Worm (Caenorhabditis elegans) whole organism, early embryonic: ENCODE measurements around the gene F48G7.4.

ENCODE experiments used
- B0310.2 ChIP-seq: sonication (generic microtip); optimal IDR thresholded peaks from 2 replicates; lab custom pipeline; 2016; ENCODE audit warnings: mild to moderate bottlenecking, missing genetic modification characterization, missing compliant biosample characterization
- F13C5.2 ChIP-seq: sonication (generic microtip); optimal IDR thresholded peaks from 2 replicates; lab custom pipeline; 2017; ENCODE audit warnings: mild to moderate bottlenecking, missing genetic modification characterization, inconsistent platforms, missing compliant biosample characterization
- aly-1 ChIP-seq: sonication (generic microtip); optimal IDR thresholded peaks from 2 replicates; lab custom pipeline; 2016; ENCODE audit warnings: missing genetic modification characterization, missing compliant biosample characterization
- ama-1 ChIP-seq: fragments of 150-350 bp; optimal IDR thresholded peaks from 2 replicates; lab custom pipeline; 2014
- ceh-13 ChIP-seq: fragments of 200-800 bp; sonication (Bioruptor generic); optimal IDR thresholded peaks from 2 replicates; lab custom pipeline; 2018; ENCODE audit warnings: mild to moderate bottlenecking, missing genetic modification characterization, missing compliant biosample characterization
- ceh-36 ChIP-seq: sonication (generic microtip); optimal IDR thresholded peaks from 2 replicates; lab custom pipeline; 2016; ENCODE audit warnings: missing genetic modification characterization, inconsistent platforms, missing compliant biosample characterization
- ets-7 ChIP-seq: sonication (generic microtip); optimal IDR thresholded peaks from 2 replicates; lab custom pipeline; 2016; ENCODE audit warnings: missing genotype, missing genetic modification characterization, missing compliant biosample characterization
- flt-1 ChIP-seq: fragments of 200-800 bp; sonication (Bioruptor generic); IDR thresholded peaks from 2 replicates; pipeline ENCODE4 v1.3.6; 2022; ENCODE audit warnings: missing genetic modification characterization, missing compliant biosample characterization
- hmbx-1 ChIP-seq: sonication (generic microtip); optimal IDR thresholded peaks from 2 replicates; lab custom pipeline; 2016; ENCODE audit warnings: mild to moderate bottlenecking, missing genetic modification characterization, missing compliant biosample characterization
- hmg-4 ChIP-seq: fragments of 200-800 bp; sonication (Bioruptor generic); optimal IDR thresholded peaks from 2 replicates; lab custom pipeline; 2018; ENCODE audit warnings: mild to moderate bottlenecking, missing genetic modification characterization, missing compliant biosample characterization
- hnd-1 ChIP-seq: sonication (generic microtip); optimal IDR thresholded peaks from 2 replicates; lab custom pipeline; 2016; ENCODE audit warnings: missing genetic modification characterization, missing compliant biosample characterization
- pes-1 ChIP-seq: fragments of 200-800 bp; sonication (Bioruptor generic); IDR thresholded peaks from 2 replicates; pipeline ENCODE4 v1.3.6; 2022; ENCODE audit warnings: missing genetic modification reagents, missing genetic modification characterization, missing compliant biosample characterization
- scrt-1 ChIP-seq: fragments of 200-800 bp; sonication (Bioruptor generic); IDR thresholded peaks from 2 replicates; pipeline ENCODE4 v1.3.6; 2022; ENCODE audit warnings: missing genetic modification characterization, missing compliant biosample characterization
- sea-1 ChIP-seq: fragments of 200-800 bp; sonication (Bioruptor generic); conservative IDR thresholded peaks from 2 replicates; pipeline ENCODE4 v1.3.6; 2022; ENCODE audit warnings: missing genetic modification characterization, missing compliant biosample characterization
- tbx-11 ChIP-seq: fragments of 200-800 bp; sonication (Bioruptor generic); IDR thresholded peaks from 2 replicates; pipeline ENCODE4 v1.3.6; 2022; ENCODE audit warnings: missing genetic modification characterization, missing compliant biosample characterization
- tbx-37 ChIP-seq: fragments of 200-800 bp; sonication (Bioruptor generic); conservative IDR thresholded peaks from 2 replicates; pipeline ENCODE4 v1.3.6; 2022; ENCODE audit warnings: missing genetic modification reagents, missing genetic modification characterization, missing compliant biosample characterization
- tra-4 ChIP-seq: sonication (generic microtip); optimal IDR thresholded peaks from 2 replicates; lab custom pipeline; 2017; ENCODE audit warnings: missing genetic modification characterization, missing compliant biosample characterization

Gene F48G7.4

DNA sequence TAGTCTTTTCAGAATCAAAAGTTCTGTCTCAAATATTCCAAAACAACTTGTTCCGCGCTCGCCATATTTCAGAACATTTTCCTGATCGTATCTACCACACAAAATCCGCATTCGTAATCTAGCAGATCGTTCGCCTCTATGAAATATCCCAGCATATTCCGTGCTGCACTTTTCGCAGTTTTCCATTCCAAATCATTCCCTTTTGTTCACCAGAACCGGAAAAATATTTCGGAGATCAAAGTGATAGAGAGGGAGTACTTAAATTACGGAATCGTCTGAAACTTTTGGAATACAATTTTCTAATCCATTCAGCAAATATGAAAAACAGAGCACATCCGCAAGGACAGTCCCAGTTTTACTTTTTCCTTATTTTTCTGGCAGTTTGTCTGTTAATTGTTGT, 31.4 kb upstream of the F48G7.4 start, which contains the start of gene K06H6.1:
TSS of gene K06H6.1 (plus strand) at position 301 of the 400 bp plus-strand sequence.
- no peak for TF ChIP-seq tbx-37 (GFP tag; lab: Robert Waterston, UW)
- no peak for TF ChIP-seq hmbx-1 (tag; lab: Kevin White, UChicago)
- no peak for TF ChIP-seq tra-4 (tag; lab: Kevin White, UChicago)
- no peak for TF ChIP-seq ets-7
- no peak for TF ChIP-seq ama-1 (lab: Kevin White, UChicago)
- no peak for TF ChIP-seq B0310.2
- no peak for TF ChIP-seq scrt-1 (GFP tag; lab: Robert Waterston, UW)
- TF ChIP-seq ceh-36 (tag; lab: Kevin White, UChicago): no peak

DNA sequence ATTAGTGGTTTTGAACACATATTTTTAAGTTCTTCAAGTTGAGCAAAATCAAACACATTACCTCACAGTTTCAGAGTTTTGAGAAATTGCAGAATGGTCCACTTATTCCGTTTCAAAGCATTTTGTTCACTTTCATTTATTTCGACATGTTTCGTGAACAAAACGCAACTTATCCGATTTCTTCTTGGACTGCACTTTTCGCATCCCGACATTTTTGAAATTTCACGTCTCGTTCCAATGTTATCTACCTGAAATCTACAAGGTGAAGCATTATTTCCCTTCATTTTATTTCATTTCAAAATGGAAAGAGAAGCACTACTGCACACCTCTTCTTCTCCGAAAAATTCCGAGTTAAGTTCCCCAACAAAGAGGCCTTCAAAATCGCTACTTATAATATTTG, 29.1 kb upstream of the F48G7.4 start, which contains the start of gene ZK488.6:
TSS of gene ZK488.6 (plus strand) at position 301 of the 400 bp plus-strand sequence.
- TF ChIP-seq ceh-13 (no peak), scrt-1 (GFP tag; lab: Robert Waterston, UW) (no peak), pes-1 (GFP tag; lab: Robert Waterston, UW) (no peak), aly-1 (tag; lab: Kevin White, UChicago) (no peak), tbx-11 (GFP tag; lab: Robert Waterston, UW) (no peak)

DNA sequence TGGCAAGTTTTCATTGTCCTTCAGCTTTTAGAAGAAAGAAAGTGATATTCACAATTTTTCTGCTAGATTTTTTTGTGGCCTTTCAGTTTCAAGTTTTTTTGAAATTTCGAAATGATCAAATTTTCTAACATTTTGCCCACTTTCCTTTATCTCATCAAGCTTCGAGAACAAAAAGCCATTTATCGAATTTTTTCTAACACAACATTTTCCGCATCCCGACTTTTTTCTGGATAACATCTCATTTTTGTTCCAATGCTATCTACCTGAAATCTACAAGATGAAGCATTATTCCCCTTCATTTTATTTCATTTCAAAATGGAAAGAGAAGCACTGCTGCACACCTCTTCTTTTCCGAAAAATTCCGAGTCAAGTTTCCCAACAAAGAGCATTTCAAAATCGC, 26.3 kb upstream of the F48G7.4 start, which contains the start of gene ZK488.5:
TSS of gene ZK488.5 (plus strand) at position 301 of the 400 bp plus-strand sequence.
- TF ChIP-seq hnd-1 (tag; lab: Kevin White, UChicago) (no peak), tbx-37 (GFP tag; lab: Robert Waterston, UW) (no peak), flt-1 (no peak), hmbx-1 (tag; lab: Kevin White, UChicago) (no peak), tra-4 (tag; lab: Kevin White, UChicago) (no peak), aly-1 (tag; lab: Kevin White, UChicago) (no peak), hmg-4 (GFP tag; lab: Kevin White, UChicago) (no peak), ceh-36 (tag; lab: Kevin White, UChicago) (no peak), ets-7 (no peak), pes-1 (GFP tag; lab: Robert Waterston, UW) (no peak), scrt-1 (GFP tag; lab: Robert Waterston, UW) (no peak), ceh-13 (no peak), F13C5.2 (no peak), tbx-11 (GFP tag; lab: Robert Waterston, UW) (no peak), sea-1 (GFP tag; lab: Robert Waterston, UW) (no peak), B0310.2 (no peak), ama-1 (lab: Kevin White, UChicago) (no peak)

DNA sequence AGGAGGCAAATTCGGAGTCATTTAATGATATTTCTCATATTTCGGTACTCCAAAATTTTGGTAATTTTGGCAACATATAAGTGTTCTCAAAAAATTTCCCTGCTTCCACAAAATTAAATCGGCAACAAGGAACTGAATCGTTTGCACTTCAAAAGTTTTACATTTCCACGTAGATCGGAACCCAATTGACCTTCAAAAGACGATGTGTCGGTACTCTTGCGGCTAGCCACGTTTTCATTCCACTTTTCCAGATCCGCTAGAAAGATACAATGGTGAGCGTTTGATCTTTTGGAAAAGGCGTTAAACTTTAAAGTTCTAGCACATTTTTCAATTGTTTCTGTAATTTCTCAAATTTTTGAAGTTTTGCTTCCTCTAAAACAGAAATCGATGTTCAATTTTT, 22.3 kb upstream of the F48G7.4 start:
- TF ChIP-seq tra-4 (tag; lab: Kevin White, UChicago) (no peak), ama-1 (lab: Kevin White, UChicago) (no peak), pes-1 (GFP tag; lab: Robert Waterston, UW) (no peak), flt-1 (no peak), ets-7 (no peak), B0310.2 (no peak), aly-1 (tag; lab: Kevin White, UChicago) (no peak), scrt-1 (GFP tag; lab: Robert Waterston, UW) (no peak), F13C5.2 (no peak), ceh-13 (no peak), hmbx-1 (tag; lab: Kevin White, UChicago) (no peak)

DNA sequence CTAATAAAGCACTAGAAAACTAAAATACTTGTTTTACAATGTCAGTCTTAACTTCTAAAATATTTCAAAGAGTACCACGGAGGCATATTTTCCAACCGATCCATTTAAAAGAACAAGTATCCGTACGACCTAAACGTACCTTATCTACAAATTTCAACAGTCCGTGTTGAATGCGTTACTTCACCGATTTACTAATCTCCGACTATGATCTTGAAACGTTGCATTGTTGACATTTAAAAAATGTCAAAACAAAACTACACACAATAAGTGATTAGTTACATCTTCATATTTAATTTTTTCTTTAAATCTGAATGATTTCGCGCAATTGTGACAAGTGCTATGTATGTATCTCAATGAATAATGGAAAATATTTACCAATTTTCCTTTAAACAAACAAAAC, 21.4 kb upstream of the F48G7.4 start:
- TF ChIP-seq ceh-36 (tag; lab: Kevin White, UChicago) (no peak), hnd-1 (tag; lab: Kevin White, UChicago) (no peak), ets-7 (no peak), scrt-1 (GFP tag; lab: Robert Waterston, UW) (no peak), hmbx-1 (tag; lab: Kevin White, UChicago) (no peak), aly-1 (tag; lab: Kevin White, UChicago) (no peak), ceh-13 (no peak), F13C5.2 (no peak), tbx-11 (GFP tag; lab: Robert Waterston, UW) (no peak), tbx-37 (GFP tag; lab: Robert Waterston, UW) (no peak), hmg-4 (GFP tag; lab: Kevin White, UChicago) (no peak), sea-1 (GFP tag; lab: Robert Waterston, UW) (no peak), pes-1 (GFP tag; lab: Robert Waterston, UW) (no peak), ama-1 (lab: Kevin White, UChicago) (no peak), B0310.2 (no peak), flt-1 (no peak), tra-4 (tag; lab: Kevin White, UChicago) (no peak)

DNA sequence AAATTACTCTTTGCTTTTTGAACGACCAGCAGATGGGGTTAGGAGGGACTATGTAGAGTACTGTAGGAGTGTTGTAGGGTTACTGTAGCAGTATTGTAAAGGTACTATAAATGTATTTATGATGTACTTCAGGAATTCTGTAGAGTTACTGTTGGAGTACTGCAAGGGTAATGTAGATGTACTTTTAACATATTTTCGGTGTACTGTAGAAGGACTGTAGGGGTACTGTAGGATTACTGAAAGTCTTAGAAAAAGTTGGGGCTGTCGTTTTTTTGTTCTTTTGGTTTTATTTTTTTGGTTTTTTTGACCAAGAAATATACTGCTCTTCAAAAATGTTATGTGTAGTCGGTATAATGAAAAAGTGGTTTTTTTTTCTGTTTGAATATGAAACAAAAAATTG, 20.6 kb upstream of the F48G7.4 start:
- no peak for TF ChIP-seq pes-1 (GFP tag; lab: Robert Waterston, UW)
- no peak for TF ChIP-seq sea-1 (GFP tag; lab: Robert Waterston, UW)

DNA sequence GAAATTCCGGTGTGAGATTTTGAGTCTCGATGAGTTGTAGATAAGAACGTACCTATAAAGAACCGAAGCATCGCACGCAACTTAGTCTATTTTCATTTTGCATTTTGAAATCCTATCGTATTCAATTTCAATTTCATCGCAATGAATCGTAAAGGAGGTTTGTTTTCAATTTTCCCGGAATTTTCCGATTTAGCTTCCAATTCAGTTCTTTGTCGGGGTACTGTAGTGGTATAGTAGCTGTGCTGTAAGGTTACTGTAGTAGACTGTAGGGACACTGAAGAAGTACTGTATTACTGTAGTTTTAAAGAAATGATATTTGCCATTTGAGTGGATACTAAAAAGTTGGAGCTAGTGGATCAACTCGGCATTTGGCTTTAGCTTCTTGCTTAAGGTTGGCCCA, 19.5 kb upstream of the F48G7.4 start:
- TF ChIP-seq ets-7 (no peak), tbx-11 (GFP tag; lab: Robert Waterston, UW) (no peak), ceh-36 (tag; lab: Kevin White, UChicago) (no peak), B0310.2 (no peak), hmbx-1 (tag; lab: Kevin White, UChicago) (no peak)

DNA sequence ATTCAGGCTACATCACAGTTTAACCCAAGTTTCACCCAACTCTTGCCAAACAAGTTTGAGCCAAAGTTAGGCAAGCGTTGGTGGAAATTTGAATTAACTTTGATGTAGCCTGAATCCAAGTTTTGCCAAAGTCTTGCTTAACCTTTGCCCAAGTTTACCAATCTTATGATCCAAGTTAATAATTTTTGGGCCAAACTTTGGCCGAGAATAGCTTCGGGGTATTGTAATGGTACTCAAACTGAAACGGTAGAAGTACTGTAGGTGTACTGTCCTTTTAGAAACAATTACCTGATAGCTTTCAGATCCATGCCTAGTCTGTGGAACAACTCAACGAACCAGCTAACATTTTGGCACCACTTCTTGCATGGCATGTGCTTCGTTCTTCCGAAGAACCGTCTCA, 19.0 kb upstream of the F48G7.4 start, which contains the start of gene nhr-251:
TSS of gene nhr-251 (plus strand) at position 301 of the 400 bp plus-strand sequence.
- TF ChIP-seq sea-1 (GFP tag; lab: Robert Waterston, UW) (no peak), hmg-4 (GFP tag; lab: Kevin White, UChicago) (no peak), ceh-13 (no peak), B0310.2 (no peak), hmbx-1 (tag; lab: Kevin White, UChicago) (no peak), tra-4 (tag; lab: Kevin White, UChicago) (no peak), tbx-37 (GFP tag; lab: Robert Waterston, UW) (no peak)
